Fruit fly (Drosophila melanogaster): ENCODE data around the gene CG3706.

- TF ChIP-seq Taf1 (GFP tag; IDR thresholded peaks at IDR 0.05) (no peak), gce (GFP tag; IDR thresholded peaks at IDR 0.05) (no peak), CG14014 (GFP tag; IDR thresholded peaks at IDR 0.05) (no peak), ewg (GFP tag; optimal IDR thresholded peaks at IDR 0.05) (no peak), Hsf (GFP tag; optimal IDR thresholded peaks at IDR 0.05) (no peak), prd (optimal IDR thresholded peaks at IDR 0.05) (no peak), prd (GFP tag; IDR thresholded peaks at IDR 0.05) (no peak), pita (GFP tag; optimal IDR thresholded peaks at IDR 0.05) (no peak)
Observed at dm6 chrX:953807-954206, 21.5 kb upstream of the CG3706 start.

Measured in whole organism, embryonic.